Worm (Caenorhabditis elegans): ENCODE results near the gene ugt-36.

DNA sequence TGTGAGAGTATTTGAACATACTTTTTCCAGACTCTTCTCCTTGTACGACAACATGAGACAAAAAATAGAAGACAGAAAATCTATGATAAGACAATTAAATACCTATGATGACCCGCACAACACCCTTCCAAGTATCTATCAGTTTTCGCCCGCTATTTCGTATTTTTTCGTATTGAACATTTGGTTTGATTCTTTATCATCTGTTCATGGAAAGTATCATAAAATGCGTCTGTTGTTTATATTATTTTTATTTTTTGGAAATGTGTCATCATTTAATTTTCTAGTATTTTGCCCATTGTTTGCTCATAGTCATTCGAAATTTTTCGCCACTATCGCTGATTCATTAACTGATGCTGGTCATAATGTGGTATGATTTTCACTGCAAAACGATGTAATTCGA, 9.7 kb upstream of the ugt-36 start, which contains the start of gene ugt-39:
- TF ChIP-seq eyg-1 (tag; optimal IDR thresholded peaks at IDR 0.05) (no peak), pha-4 (tag; optimal IDR thresholded peaks at IDR 0.05) (no peak), pros-1 (tag; optimal IDR thresholded peaks at IDR 0.05) (no peak), rnt-1 (tag; optimal IDR thresholded peaks at IDR 0.05) (no peak), tbx-7 (tag; optimal IDR thresholded peaks at IDR 0.05) (no peak)
